Worm (Caenorhabditis elegans): ENCODE measurements around the gene C56G3.2.

C56G3.2 gene

ce11 chrX:7334302-7334724 lies 31.1 kb upstream of the C56G3.2 start, which contains the start of gene epg-7 (continued):
- TF ChIP-seq sdz-12 (GFP tag; optimal IDR thresholded peaks at IDR 0.05) (no peak), snpc-4 (tag; optimal IDR thresholded peaks at IDR 0.05) (no peak), nhr-102 (tag; optimal IDR thresholded peaks at IDR 0.05) (peak; percentile 84), hlh-11 (tag; optimal IDR thresholded peaks at IDR 0.05) (peak; percentile 97), Y48G9A.11 (GFP tag; IDR thresholded peaks at IDR 0.05) (no peak), mxl-3 (GFP tag; optimal IDR thresholded peaks at IDR 0.05) (peak; percentile 89), ztf-11 (tag; optimal IDR thresholded peaks at IDR 0.05) (no peak), lin-38 (GFP tag; IDR thresholded peaks at IDR 0.05) (peak; percentile 76), cey-2 (tag; optimal IDR thresholded peaks at IDR 0.05; ENCODE audit: borderline replicate concordance, insufficient read depth) (no peak), aha-1 (tag) (peak; percentile 99), madf-5 (GFP tag; IDR thresholded peaks at IDR 0.05) (0 out of 4 replicates have a peak, but pooled peaks of 1 of the 2 experiments have one; percentile 59), pqm-1 (tag; optimal IDR thresholded peaks at IDR 0.05) (no peak), nhr-6 (tag; optimal IDR thresholded peaks at IDR 0.05) (peak; percentile 86), lsy-2 (tag; optimal IDR thresholded peaks at IDR 0.05) (peak; percentile 80 to 93), Y75B8A.6 (GFP tag; IDR thresholded peaks at IDR 0.05) (no peak), aly-2 (tag; optimal IDR thresholded peaks at IDR 0.05) (no peak), skn-1 (tag; optimal IDR thresholded peaks at IDR 0.05) (no peak), nhr-76 (tag; optimal IDR thresholded peaks at IDR 0.05) (no peak), T20F7.1 (GFP tag; optimal IDR thresholded peaks at IDR 0.05) (no peak), ctbp-1 (GFP tag; IDR thresholded peaks at IDR 0.05) (peak; percentile 95), tag-97 (GFP tag; IDR thresholded peaks at IDR 0.05) (no peak), gei-8 (GFP tag; optimal IDR thresholded peaks at IDR 0.05) (peak; percentile 55), ces-1 (GFP tag; optimal IDR thresholded peaks at IDR 0.05) (peak; percentile 55), dmd-9 (GFP tag; IDR thresholded peaks at IDR 0.05) (peak; percentile 69), ceh-62 (tag; optimal IDR thresholded peaks at IDR 0.05) (no peak), D1046.2 (GFP tag; IDR thresholded peaks at IDR 0.05) (no peak), fkh-10 (GFP tag; optimal IDR thresholded peaks at IDR 0.05) (peak; percentile 95), dmd-8 (GFP tag; IDR thresholded peaks at IDR 0.05) (peak; percentile 31; the same call in 1 of the 2 replicates), pha-4 (GFP tag; IDR thresholded peaks at IDR 0.05) (peak; percentile 88), pha-4 (tag; optimal IDR thresholded peaks at IDR 0.05) (no peak), lin-13 (GFP tag; optimal IDR thresholded peaks at IDR 0.05) (peak; percentile 91), set-16 (GFP tag; IDR thresholded peaks at IDR 0.05) (peak; percentile 79), spr-1 (tag; optimal IDR thresholded peaks at IDR 0.05) (peak; percentile 79), ceh-82 (tag; optimal IDR thresholded peaks at IDR 0.05) (no peak), ceh-20 (GFP tag; IDR thresholded peaks at IDR 0.05) (peak; percentile 94), jun-1 (tag; optimal IDR thresholded peaks at IDR 0.05) (peak; percentile 83), zfp-2 (tag; optimal IDR thresholded peaks at IDR 0.05) (peak; percentile 9)

DNA sequence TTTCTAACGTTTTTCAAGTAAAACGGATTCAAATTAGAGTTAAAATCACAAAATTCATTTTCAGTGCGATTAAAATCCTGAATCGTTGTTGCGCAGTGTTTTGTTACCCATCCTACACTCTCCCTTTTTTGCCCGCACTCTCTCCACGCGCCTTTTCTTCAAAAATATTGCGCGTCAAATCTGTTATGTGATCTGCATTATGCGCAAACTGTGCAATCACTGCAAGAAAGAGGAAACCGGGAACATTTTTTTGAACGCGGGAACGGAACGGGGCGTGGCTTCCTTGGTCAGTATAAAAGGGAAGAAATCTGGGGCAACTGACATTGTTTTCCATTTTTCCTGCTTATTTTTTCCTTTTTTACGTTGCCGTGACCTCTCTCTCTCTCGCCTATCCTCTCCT lies 25.0 kb upstream of the C56G3.2 start:
- peak; percentile 36 for TF ChIP-seq duxl-1 (tag; optimal IDR thresholded peaks at IDR 0.05; ENCODE audit: poor library complexity)
- TF ChIP-seq unc-62 (GFP tag; optimal IDR thresholded peaks at IDR 0.05 in 1 of 2), result peak in 1 of 2 experiments; percentile 3
- no peak for TF ChIP-seq unc-62 (tag; optimal IDR thresholded peaks at IDR 0.05)
- peak; percentile 12 for TF ChIP-seq hlh-30 (tag; optimal IDR thresholded peaks at IDR 0.05; ENCODE audit: insufficient read depth)
- TF ChIP-seq fos-1 (tag; optimal IDR thresholded peaks at IDR 0.05), result no peak
- TF ChIP-seq mes-2 (tag; optimal IDR thresholded peaks at IDR 0.05; ENCODE audit: poor library complexity, severe bottlenecking), result peak; percentile 56
- TF ChIP-seq F37D6.2 (tag; optimal IDR thresholded peaks at IDR 0.05), result no peak
- TF ChIP-seq snpc-4 (tag; optimal IDR thresholded peaks at IDR 0.05), result no peak
- peak; percentile 30 for TF ChIP-seq dpl-1 (GFP tag; optimal IDR thresholded peaks at IDR 0.05)
- TF ChIP-seq mxl-2 (GFP tag; conservative IDR thresholded peaks at IDR 0.05), result no peak
- TF ChIP-seq hlh-11 (tag; optimal IDR thresholded peaks at IDR 0.05), result no peak
- no peak for TF ChIP-seq F44E2.7 (GFP tag; IDR thresholded peaks at IDR 0.05)
- TF ChIP-seq egl-43 (GFP tag; IDR thresholded peaks at IDR 0.05), result peak; percentile 46; the same call in 1 of the 2 replicates
- TF ChIP-seq hif-1 (tag; optimal IDR thresholded peaks at IDR 0.05), result peak in 1 of 2 experiments; percentile 10
